Fruit fly (Drosophila melanogaster): ENCODE results near the gene vls.

dm6 chr2L:20067928-20068327, 2.4 kb upstream of the vls start:
- TF ChIP-seq CG8632 (GFP tag; optimal IDR thresholded peaks at IDR 0.05) (no peak), CG3032 (tag; optimal IDR thresholded peaks at IDR 0.05) (no peak), Sox15 (GFP tag; optimal IDR thresholded peaks at IDR 0.05) (no peak), CG11762 (GFP tag; optimal IDR thresholded peaks at IDR 0.05; ENCODE audit: insufficient read depth) (no peak), Blimp-1 (GFP tag; optimal IDR thresholded peaks at IDR 0.05) (no peak), dsx (GFP tag; optimal IDR thresholded peaks at IDR 0.05; ENCODE audit: poor library complexity, severe bottlenecking) (peak; percentile 34), CG15336 (GFP tag; IDR thresholded peaks at IDR 0.05) (no peak), CG10631 (GFP tag; optimal IDR thresholded peaks at IDR 0.05) (no peak)
